Worm (Caenorhabditis elegans) whole organism, L1 larva: Measurements from ENCODE around the gene pxmp-4.

Source experiments
- C04F5.9 ChIP-seq: sonication (generic microtip); optimal IDR thresholded peaks from 2 replicates; lab custom pipeline; 2016; ENCODE audit warnings: missing genetic modification characterization, missing compliant biosample characterization
- C34B4.2 ChIP-seq: sonication (generic microtip); optimal IDR thresholded peaks from 2 replicates; lab custom pipeline; 2017; ENCODE audit warnings: mild to moderate bottlenecking, missing genetic modification characterization, missing compliant biosample characterization
- Y116A8C.19 ChIP-seq: sonication (generic microtip); optimal IDR thresholded peaks from 2 replicates; lab custom pipeline; 2016; ENCODE audit warnings: missing compliant biosample characterization, missing genetic modification characterization, borderline replicate concordance
- alr-1 ChIP-seq: fragments of 200-800 bp; sonication (Bioruptor generic); optimal IDR thresholded peaks from 2 replicates; lab custom pipeline; 2018; ENCODE audit warnings: borderline replicate concordance, mild to moderate bottlenecking, missing genetic modification characterization, missing compliant biosample characterization
- aly-2 ChIP-seq: fragments of 150-350 bp; optimal IDR thresholded peaks from 2 replicates; lab custom pipeline; 2014; ENCODE audit warnings: missing biosample characterization, missing genetic modification characterization
- blmp-1 ChIP-seq: fragments of 150-350 bp; optimal IDR thresholded peaks from 2 replicates; lab custom pipeline; 2014; ENCODE audit warnings: missing biosample characterization, missing genetic modification characterization
- ceh-90 ChIP-seq: sonication (generic microtip); optimal IDR thresholded peaks from 2 replicates; lab custom pipeline; 2016; ENCODE audit warnings: missing genetic modification characterization, missing compliant biosample characterization
- dpl-1 ChIP-seq, 3 experiments: fragments of 150-350 bp in 2 of 3; sonication (generic microtip) in 1 of 3; optimal IDR thresholded peaks; 2 replicates each; lab custom pipeline; 2014 to 2017; ENCODE audit warnings: missing biosample characterization in 3 of 3, missing genetic modification characterization in 3 of 3, missing genetic modification reagents in 3 of 3
- efl-1 ChIP-seq, 4 experiments: fragments of 150-350 bp; optimal IDR thresholded peaks in 3 of 4; peaks in 1 of 4; 1 replicate in 1 of 4; 2 replicates in 3 of 4; lab custom pipeline; 2014; ENCODE audit warnings: missing biosample characterization in 2 of 4, missing genetic modification characterization in 2 of 4, missing genetic modification reagents in 2 of 4
- egl-13 ChIP-seq: sonication (generic microtip); optimal IDR thresholded peaks from 2 replicates; lab custom pipeline; 2016; ENCODE audit warnings: missing genotype, missing genetic modification reagents, missing genetic modification characterization, missing compliant biosample characterization
- elt-2 ChIP-seq: sonication (generic microtip); optimal IDR thresholded peaks from 2 replicates; lab custom pipeline; 2016; ENCODE audit warnings: missing genetic modification characterization, mild to moderate bottlenecking, inconsistent platforms, missing compliant biosample characterization, missing genetic modification reagents
- elt-3 ChIP-seq, 6 experiments: fragments of 150-350 bp in 1 of 6; sonication (generic microtip); optimal IDR thresholded peaks; 2 replicates each; lab custom pipeline; 2017 to 2018; ENCODE audit warnings: missing biosample characterization in 6 of 6, missing genetic modification characterization in 6 of 6, inconsistent platforms in 1 of 6
- fkh-8 ChIP-seq: sonication (generic microtip); optimal IDR thresholded peaks from 2 replicates; lab custom pipeline; 2016; ENCODE audit warnings: mild to moderate bottlenecking, missing genetic modification characterization, missing compliant biosample characterization
- fos-1 ChIP-seq: fragments of 150-350 bp; optimal IDR thresholded peaks from 2 replicates; lab custom pipeline; 2014; ENCODE audit warnings: missing biosample characterization, missing genetic modification characterization
- hlh-17 ChIP-seq: fragments of 200-800 bp; sonication (Bioruptor generic); optimal IDR thresholded peaks from 2 replicates; lab custom pipeline; 2018; ENCODE audit warnings: missing genetic modification characterization, mild to moderate bottlenecking, missing compliant biosample characterization, moderate library complexity, borderline replicate concordance
- irx-1 ChIP-seq: sonication (generic microtip); optimal IDR thresholded peaks from 2 replicates; lab custom pipeline; 2016; ENCODE audit warnings: missing genetic modification characterization, missing compliant biosample characterization
- lin-13 ChIP-seq: fragments of 150-350 bp; optimal IDR thresholded peaks from 2 replicates; lab custom pipeline; 2014; ENCODE audit warnings: missing biosample characterization, missing genetic modification reagents, missing genetic modification characterization
- lsy-2 ChIP-seq, 2 experiments: fragments of 150-350 bp; optimal IDR thresholded peaks; 2 replicates each; lab custom pipeline; 2014; ENCODE audit warnings: missing biosample characterization in 2 of 2, missing genetic modification characterization in 2 of 2
- mdl-1 ChIP-seq, 2 experiments: fragments of 150-350 bp; optimal IDR thresholded peaks; 2 replicates each; lab custom pipeline; 2014 to 2017; ENCODE audit warnings: missing biosample characterization in 2 of 2, missing genetic modification characterization in 2 of 2, inconsistent platforms in 1 of 2
- nhr-11 ChIP-seq: fragments of 150-350 bp; optimal IDR thresholded peaks from 2 replicates; lab custom pipeline; 2014; ENCODE audit warnings: missing biosample characterization, missing genetic modification characterization
- nhr-12 ChIP-seq: sonication (generic microtip); optimal IDR thresholded peaks from 2 replicates; lab custom pipeline; 2017; ENCODE audit warnings: missing biosample characterization, missing genetic modification characterization
- nhr-19 ChIP-seq: fragments of 200-800 bp; sonication (Bioruptor generic); conservative IDR thresholded peaks from 2 replicates; pipeline ENCODE4 v1.3.6; 2022; ENCODE audit warnings: missing genetic modification characterization, missing compliant biosample characterization
- nhr-28 ChIP-seq: fragments of 150-350 bp; optimal IDR thresholded peaks from 2 replicates; lab custom pipeline; 2014; ENCODE audit warnings: missing biosample characterization, missing genetic modification characterization
- nhr-71 ChIP-seq: sonication (generic microtip); optimal IDR thresholded peaks from 2 replicates; lab custom pipeline; 2016; ENCODE audit warnings: mild to moderate bottlenecking, missing genetic modification characterization, moderate library complexity, missing compliant biosample characterization
- nhr-84 ChIP-seq: sonication (generic microtip); optimal IDR thresholded peaks from 2 replicates; lab custom pipeline; 2017; ENCODE audit warnings: missing biosample characterization, missing genetic modification characterization
- nhr-90 ChIP-seq: sonication (generic microtip); optimal IDR thresholded peaks from 2 replicates; lab custom pipeline; 2016; ENCODE audit warnings: mild to moderate bottlenecking, missing genetic modification characterization, missing compliant biosample characterization; ENCODE audit not compliant: poor library complexity
- pag-3 ChIP-seq: sonication (generic microtip); optimal IDR thresholded peaks from 2 replicates; lab custom pipeline; 2017; ENCODE audit warnings: missing genetic modification characterization, mild to moderate bottlenecking, missing compliant biosample characterization, antibody characterized with exemption, borderline replicate concordance; ENCODE audit not compliant: insufficient read depth
- pax-3 ChIP-seq: fragments of 200-800 bp; sonication (Bioruptor generic); optimal IDR thresholded peaks from 2 replicates; lab custom pipeline; 2018; ENCODE audit warnings: mild to moderate bottlenecking, missing genetic modification characterization, moderate library complexity, missing compliant biosample characterization
- rnt-1 ChIP-seq: sonication (generic microtip); optimal IDR thresholded peaks from 2 replicates; lab custom pipeline; 2016; ENCODE audit warnings: mild to moderate bottlenecking, missing genetic modification characterization, moderate library complexity, missing compliant biosample characterization
- skn-1 ChIP-seq: fragments of 150-350 bp; optimal IDR thresholded peaks from 2 replicates; lab custom pipeline; 2014; ENCODE audit warnings: missing biosample characterization, missing genetic modification characterization
- snpc-4 ChIP-seq: fragments of 150-350 bp; optimal IDR thresholded peaks from 2 replicates; lab custom pipeline; 2014; ENCODE audit warnings: missing biosample characterization, missing genetic modification characterization
- snu-23 ChIP-seq: sonication (generic microtip); optimal IDR thresholded peaks from 2 replicates; lab custom pipeline; 2016; ENCODE audit warnings: missing genetic modification characterization, missing compliant biosample characterization
- sup-37 ChIP-seq: fragments of 200-800 bp; sonication (Bioruptor generic); optimal IDR thresholded peaks from 2 replicates; lab custom pipeline; 2018; ENCODE audit warnings: mild to moderate bottlenecking, missing genetic modification characterization, missing compliant biosample characterization
- swsn-7 ChIP-seq: sonication (generic microtip); optimal IDR thresholded peaks from 2 replicates; lab custom pipeline; 2016; ENCODE audit warnings: missing genetic modification characterization, missing compliant biosample characterization
- tbx-2 ChIP-seq: sonication (generic microtip); optimal IDR thresholded peaks from 2 replicates; lab custom pipeline; 2016; ENCODE audit warnings: missing genetic modification characterization, missing compliant biosample characterization
- unc-130 ChIP-seq: fragments of 150-350 bp; optimal IDR thresholded peaks from 2 replicates; lab custom pipeline; 2017; ENCODE audit warnings: missing biosample characterization, missing genetic modification characterization, inconsistent platforms
- unc-62 ChIP-seq: fragments of 150-350 bp; optimal IDR thresholded peaks from 2 replicates; lab custom pipeline; 2014; ENCODE audit warnings: missing biosample characterization, missing genetic modification reagents, missing genetic modification characterization
- unc-86 ChIP-seq: sonication (generic microtip); optimal IDR thresholded peaks from 2 replicates; lab custom pipeline; 2016; ENCODE audit warnings: missing genetic modification characterization, missing compliant biosample characterization
- vab-15 ChIP-seq: sonication (generic microtip); optimal IDR thresholded peaks from 2 replicates; lab custom pipeline; 2017; ENCODE audit warnings: missing genotype, mild to moderate bottlenecking, missing genetic modification characterization, missing compliant biosample characterization
- xbp-1 ChIP-seq: sonication (generic microtip); optimal IDR thresholded peaks from 2 replicates; lab custom pipeline; 2016; ENCODE audit warnings: missing genetic modification characterization, missing compliant biosample characterization
- zag-1 ChIP-seq: fragments of 150-350 bp; optimal IDR thresholded peaks from 2 replicates; lab custom pipeline; 2014; ENCODE audit warnings: missing biosample characterization, missing genetic modification characterization
- ztf-11 ChIP-seq, 2 experiments: sonication (generic microtip); optimal IDR thresholded peaks; 2 replicates each; lab custom pipeline; 2016 to 2017; ENCODE audit warnings: missing genetic modification characterization in 2 of 2, missing biosample characterization in 1 of 2, missing compliant biosample characterization in 1 of 2
- ztf-4 ChIP-seq: fragments of 150-350 bp; optimal IDR thresholded peaks from 2 replicates; lab custom pipeline; 2014; ENCODE audit warnings: missing biosample characterization, missing genetic modification characterization

Gene pxmp-4

DNA sequence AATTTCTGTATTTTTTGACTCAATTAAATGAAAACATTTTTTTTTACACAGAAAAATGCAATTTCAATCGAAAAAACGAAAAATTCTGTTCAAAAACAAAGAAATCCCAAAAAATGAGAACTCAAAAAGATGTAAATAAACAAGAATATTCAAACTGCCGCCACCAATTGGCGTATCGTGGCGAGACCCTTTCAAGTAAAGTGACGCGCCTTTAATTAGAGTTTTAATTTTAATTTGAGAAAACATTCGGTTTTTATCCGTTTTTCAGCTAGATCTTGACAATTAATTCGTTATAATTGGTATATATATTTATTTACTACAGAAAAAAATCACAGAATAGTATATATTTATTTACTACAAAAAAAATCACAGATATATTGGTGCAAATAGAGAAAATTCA, 42.6 kb upstream of the pxmp-4 start:
- peak; percentile 12 to 53 for TF ChIP-seq efl-1 (optimal IDR thresholded peaks at IDR 0.05; lab: Kevin White, UChicago)
- TF ChIP-seq efl-1 (GFP tag; optimal IDR thresholded peaks at IDR 0.05 in 1 of 2; lab: Kevin White, UChicago), result peak in 1 of 2 experiments; percentile 54
- TF ChIP-seq egl-13 (tag; lab: Kevin White, UChicago), result no peak
- peak in 1 of 3 experiments; percentile 37 for TF ChIP-seq dpl-1 (GFP tag; optimal IDR thresholded peaks at IDR 0.05; lab: Kevin White, UChicago)

DNA sequence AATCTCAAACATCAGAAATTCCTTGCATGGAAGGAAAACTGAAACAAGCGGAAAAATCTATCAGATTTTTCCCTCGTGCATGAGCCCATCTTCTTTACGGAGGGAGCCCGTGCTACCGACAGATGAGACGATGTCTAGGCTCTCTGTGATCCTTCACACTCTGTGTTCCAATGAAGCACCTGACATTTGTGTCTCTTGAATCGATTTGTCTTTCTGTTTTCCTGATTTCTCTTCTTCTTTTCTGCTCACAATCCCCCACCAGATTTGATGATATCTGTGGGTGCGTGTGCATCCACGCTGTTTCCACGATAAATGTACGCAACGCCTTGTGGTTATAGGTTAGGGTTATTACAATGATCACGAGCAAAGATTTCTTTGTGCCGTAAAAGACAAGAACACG, 41.9 kb upstream of the pxmp-4 start:
- TF ChIP-seq egl-13 (tag; lab: Kevin White, UChicago) (no peak), nhr-11 (tag; lab: Kevin White, UChicago) (no peak), blmp-1 (tag; lab: Kevin White, UChicago) (no peak), skn-1 (no peak), tbx-2 (tag; lab: Kevin White, UChicago) (no peak), snu-23 (GFP tag; lab: Kevin White, UChicago) (peak; percentile 24), nhr-71 (peak; percentile 34), fkh-8 (tag; lab: Kevin White, UChicago) (no peak), vab-15 (no peak), aly-2 (no peak), zag-1 (no peak), lsy-2 (tag; optimal IDR thresholded peaks at IDR 0.05; lab: Kevin White, UChicago) (peak in 1 of 2 experiments; percentile 39), hlh-17 (GFP tag; lab: Kevin White, UChicago) (no peak), pax-3 (no peak), elt-3 (tag; optimal IDR thresholded peaks at IDR 0.05; lab: Kevin White, UChicago) (no peak), unc-130 (tag; lab: Kevin White, UChicago) (peak; percentile 12), C04F5.9 (tag; lab: Kevin White, UChicago) (no peak), mdl-1 (tag; optimal IDR thresholded peaks at IDR 0.05; lab: Kevin White, UChicago) (no peak), irx-1 (no peak), nhr-84 (tag; lab: Kevin White, UChicago) (no peak), Y116A8C.19 (tag; lab: Kevin White, UChicago) (no peak), nhr-12 (tag; lab: Kevin White, UChicago) (no peak), rnt-1 (tag; lab: Kevin White, UChicago) (peak; percentile 39), nhr-19 (GFP tag; lab: Robert Waterston, UW) (no peak), swsn-7 (tag; lab: Kevin White, UChicago) (no peak), pag-3 (tag; lab: Kevin White, UChicago) (no peak), ztf-4 (tag; lab: Kevin White, UChicago) (no peak), unc-86 (tag; lab: Kevin White, UChicago) (no peak), ztf-11 (tag; optimal IDR thresholded peaks at IDR 0.05; lab: Kevin White, UChicago) (no peak), sup-37 (GFP tag; lab: Kevin White, UChicago) (no peak), unc-62 (GFP tag; lab: Kevin White, UChicago) (no peak), nhr-90 (tag; lab: Kevin White, UChicago) (no peak), fos-1 (tag; lab: Kevin White, UChicago) (no peak), efl-1 (optimal IDR thresholded peaks at IDR 0.05; lab: Kevin White, UChicago) (no peak), efl-1 (GFP tag; optimal IDR thresholded peaks at IDR 0.05 in 1 of 2; lab: Kevin White, UChicago) (no peak), ceh-90 (no peak), C34B4.2 (tag; lab: Kevin White, UChicago) (no peak), elt-2 (tag; lab: Kevin White, UChicago) (no peak), nhr-28 (tag; lab: Kevin White, UChicago) (no peak)
- TF ChIP-seq, all 84 proteins: peak for 5

DNA sequence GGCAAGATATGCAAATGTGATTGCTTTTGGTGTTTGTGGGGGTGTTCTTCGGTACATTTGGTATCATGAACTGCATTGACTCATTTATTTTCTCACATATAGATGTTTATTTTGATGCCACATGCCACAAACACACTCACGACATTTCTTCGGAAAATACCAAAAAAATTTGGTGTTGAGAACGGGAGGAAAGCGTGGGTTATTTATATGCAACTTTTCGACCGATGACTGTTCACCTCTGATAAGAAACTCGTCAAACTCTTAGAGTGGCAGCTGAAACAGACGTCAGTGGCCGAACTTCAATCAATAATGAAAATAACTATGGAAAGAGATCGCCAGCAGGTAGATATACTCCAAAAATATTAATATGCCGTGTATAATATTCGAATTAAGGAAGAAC, 41.4 kb upstream of the pxmp-4 start:
- TF ChIP-seq snpc-4 (tag; lab: Kevin White, UChicago) (no peak), efl-1 (optimal IDR thresholded peaks at IDR 0.05; lab: Kevin White, UChicago) (no peak), efl-1 (GFP tag; optimal IDR thresholded peaks at IDR 0.05 in 1 of 2; lab: Kevin White, UChicago) (peak in 1 of 2 experiments; percentile 53), lin-13 (GFP tag; lab: Kevin White, UChicago) (no peak), xbp-1 (tag; lab: Kevin White, UChicago) (no peak), alr-1 (tag; lab: Kevin White, UChicago) (no peak), Y116A8C.19 (tag; lab: Kevin White, UChicago) (no peak), hlh-17 (GFP tag; lab: Kevin White, UChicago) (no peak)
- TF ChIP-seq, all 84 proteins: peak for 1
